Worm (Caenorhabditis elegans) whole organism, L3 larva: Measurements from ENCODE around the gene R08A2.1.

Source experiments
- elt-2 ChIP-seq: sonication (generic microtip); optimal IDR thresholded peaks from 2 replicates; lab custom pipeline; 2016; ENCODE audit warnings: missing genetic modification reagents, mild to moderate bottlenecking, missing genetic modification characterization, missing compliant biosample characterization
- lin-39 ChIP-seq: fragments of 150-350 bp; optimal IDR thresholded peaks from 2 replicates; lab custom pipeline; 2018; ENCODE audit warnings: missing biosample characterization, missing genetic modification reagents, missing genetic modification characterization
- mdl-1 ChIP-seq: fragments of 150-350 bp; optimal IDR thresholded peaks from 2 replicates; lab custom pipeline; 2014; ENCODE audit warnings: missing biosample characterization, missing genetic modification characterization
- pqm-1 ChIP-seq: fragments of 150-350 bp; optimal IDR thresholded peaks from 2 replicates; lab custom pipeline; 2017; ENCODE audit warnings: missing biosample characterization, missing genetic modification characterization, inconsistent platforms
- snpc-4 ChIP-seq: fragments of 150-350 bp; optimal IDR thresholded peaks from 2 replicates; lab custom pipeline; 2014; ENCODE audit warnings: missing biosample characterization, missing genetic modification characterization

DNA sequence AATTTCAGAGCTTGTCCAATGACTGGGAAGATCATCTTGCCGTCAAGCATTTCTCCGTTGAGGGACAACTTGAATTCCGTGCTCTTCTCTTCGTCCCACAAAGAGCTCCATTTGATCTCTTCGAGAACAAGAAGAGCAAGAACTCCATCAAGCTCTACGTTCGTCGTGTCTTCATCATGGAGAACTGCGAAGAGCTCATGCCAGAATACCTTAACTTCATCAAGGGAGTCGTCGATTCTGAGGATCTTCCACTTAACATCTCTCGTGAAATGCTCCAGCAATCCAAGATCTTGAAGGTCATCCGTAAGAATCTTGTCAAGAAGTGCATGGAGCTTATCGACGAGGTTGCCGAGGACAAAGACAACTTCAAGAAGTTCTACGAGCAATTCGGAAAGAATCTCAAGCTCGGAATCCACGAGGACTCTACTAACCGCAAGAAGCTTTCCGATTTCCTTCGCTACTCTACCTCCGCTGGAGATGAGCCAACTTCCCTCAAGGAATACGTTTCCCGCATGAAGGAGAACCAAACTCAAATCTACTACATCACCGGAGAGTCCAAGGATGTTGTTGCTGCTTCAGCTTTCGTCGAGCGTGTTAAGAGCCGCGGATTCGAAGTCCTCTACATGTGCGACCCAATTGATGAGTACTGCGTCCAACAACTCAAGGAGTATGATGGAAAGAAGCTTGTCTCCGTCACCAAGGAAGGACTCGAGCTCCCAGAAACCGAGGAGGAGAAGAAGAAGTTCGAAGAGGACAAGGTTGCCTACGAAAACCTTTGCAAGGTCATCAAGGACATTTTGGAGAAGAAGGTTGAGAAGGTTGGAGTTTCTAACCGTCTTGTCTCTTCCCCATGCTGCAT lies 32.1 kb downstream of the R08A2.1 start:
- TF ChIP-seq pqm-1 (tag; lab: Kevin White, UChicago) = no peak
- no peak for TF ChIP-seq mdl-1 (tag; lab: Kevin White, UChicago)
- TF ChIP-seq elt-2 = no peak
- TF ChIP-seq snpc-4 = no peak
- no peak for TF ChIP-seq lin-39 (tag; lab: Kevin White, UChicago)
